Worm (Caenorhabditis elegans) whole organism, L3 larva: Measurements from ENCODE around the gene srv-1.

ENCODE experiments used
- R02D3.7 ChIP-seq: fragments of 150-350 bp; optimal IDR thresholded peaks from 2 replicates; lab custom pipeline; 2014; ENCODE audit warnings: missing biosample characterization, missing genetic modification characterization
- ZK546.5 ChIP-seq: sonication (generic microtip); optimal IDR thresholded peaks from 2 replicates; lab custom pipeline; 2017; ENCODE audit warnings: missing biosample characterization, missing genetic modification characterization
- ama-1 ChIP-seq: fragments of 150-350 bp; optimal IDR thresholded peaks from 2 replicates; lab custom pipeline; 2018
- ceh-16 ChIP-seq: sonication (generic microtip); optimal IDR thresholded peaks from 2 replicates; lab custom pipeline; 2017; ENCODE audit warnings: missing biosample characterization, missing genetic modification characterization
- ceh-28 ChIP-seq: fragments of 150-350 bp; optimal IDR thresholded peaks from 2 replicates; lab custom pipeline; 2014; ENCODE audit warnings: missing biosample characterization, missing genetic modification reagents, missing genetic modification characterization
- ceh-82 ChIP-seq: fragments of 150-350 bp; optimal IDR thresholded peaks from 2 replicates; lab custom pipeline; 2014; ENCODE audit warnings: missing biosample characterization, missing genetic modification characterization
- ceh-9 ChIP-seq: sonication (generic microtip); optimal IDR thresholded peaks from 2 replicates; lab custom pipeline; 2018; ENCODE audit warnings: missing biosample characterization, missing genetic modification characterization
- daf-12 ChIP-seq: fragments of 150-350 bp; optimal IDR thresholded peaks from 2 replicates; lab custom pipeline; 2014; ENCODE audit warnings: missing biosample characterization, missing genetic modification reagents, missing genetic modification characterization
- egl-27 ChIP-seq: sonication (generic microtip); optimal IDR thresholded peaks from 4 replicates; lab custom pipeline; 2017; ENCODE audit warnings: missing biosample characterization, missing genetic modification reagents, missing genetic modification characterization
- egl-5 ChIP-seq: fragments of 150-350 bp; optimal IDR thresholded peaks from 2 replicates; lab custom pipeline; 2017; ENCODE audit warnings: missing biosample characterization, missing genetic modification reagents, missing genetic modification characterization, inconsistent platforms
- elt-2 ChIP-seq: sonication (generic microtip); optimal IDR thresholded peaks from 2 replicates; lab custom pipeline; 2016; ENCODE audit warnings: missing genetic modification reagents, mild to moderate bottlenecking, missing genetic modification characterization, missing compliant biosample characterization
- elt-3 ChIP-seq, 3 experiments: fragments of 150-350 bp in 1 of 3; sonication (generic microtip) in 2 of 3; optimal IDR thresholded peaks; 2 replicates in 2 of 3; 4 replicates in 1 of 3; lab custom pipeline; 2014 to 2017; ENCODE audit warnings: missing biosample characterization in 3 of 3, missing genetic modification characterization in 3 of 3
- eor-1 ChIP-seq, 2 experiments: fragments of 150-350 bp; optimal IDR thresholded peaks; 2 replicates each; lab custom pipeline; 2014 to 2018; ENCODE audit warnings: missing biosample characterization in 2 of 2, missing genetic modification characterization in 2 of 2
- fkh-2 ChIP-seq: fragments of 150-350 bp; optimal IDR thresholded peaks from 2 replicates; lab custom pipeline; 2014; ENCODE audit warnings: missing biosample characterization, missing genetic modification reagents, missing genetic modification characterization
- hmg-11 ChIP-seq: sonication (generic microtip); optimal IDR thresholded peaks from 2 replicates; lab custom pipeline; 2016; ENCODE audit warnings: missing genetic modification characterization, missing compliant biosample characterization
- lin-15B ChIP-seq: fragments of 150-350 bp; optimal IDR thresholded peaks from 2 replicates; lab custom pipeline; 2014; ENCODE audit warnings: missing biosample characterization, missing genetic modification characterization
- lin-39 ChIP-seq: fragments of 150-350 bp; optimal IDR thresholded peaks from 2 replicates; lab custom pipeline; 2018; ENCODE audit warnings: missing biosample characterization, missing genetic modification reagents, missing genetic modification characterization
- lsy-12 ChIP-seq: sonication (generic microtip); optimal IDR thresholded peaks from 2 replicates; lab custom pipeline; 2016; ENCODE audit warnings: mild to moderate bottlenecking, missing genetic modification characterization, missing compliant biosample characterization
- mdl-1 ChIP-seq: fragments of 150-350 bp; optimal IDR thresholded peaks from 2 replicates; lab custom pipeline; 2014; ENCODE audit warnings: missing biosample characterization, missing genetic modification characterization
- mml-1 ChIP-seq: fragments of 150-350 bp; sonication (generic microtip); optimal IDR thresholded peaks from 3 replicates; lab custom pipeline; 2014; ENCODE audit warnings: missing biosample characterization, missing genetic modification characterization
- nfya-1 ChIP-seq: sonication (generic microtip); optimal IDR thresholded peaks from 2 replicates; lab custom pipeline; 2017; ENCODE audit warnings: missing genetic modification characterization, mild to moderate bottlenecking, missing compliant biosample characterization, antibody characterized with exemption, moderate library complexity; ENCODE audit not compliant: insufficient read depth
- nhr-11 ChIP-seq: fragments of 150-350 bp; optimal IDR thresholded peaks from 2 replicates; lab custom pipeline; 2014; ENCODE audit warnings: missing biosample characterization, missing genetic modification characterization
- nhr-12 ChIP-seq: fragments of 150-350 bp; optimal IDR thresholded peaks from 2 replicates; lab custom pipeline; 2014; ENCODE audit warnings: missing biosample characterization, missing genetic modification characterization
- nhr-23 ChIP-seq: fragments of 150-350 bp; optimal IDR thresholded peaks from 2 replicates; lab custom pipeline; 2014; ENCODE audit warnings: missing biosample characterization, missing genetic modification reagents, missing genetic modification characterization
- nhr-237 ChIP-seq: fragments of 150-350 bp; optimal IDR thresholded peaks from 2 replicates; lab custom pipeline; 2014; ENCODE audit warnings: missing biosample characterization, missing genetic modification characterization
- nhr-25 ChIP-seq: sonication (generic microtip); optimal IDR thresholded peaks from 2 replicates; lab custom pipeline; 2017; ENCODE audit warnings: missing biosample characterization, missing genetic modification characterization
- nhr-43 ChIP-seq: sonication (generic microtip); optimal IDR thresholded peaks from 2 replicates; lab custom pipeline; 2016; ENCODE audit warnings: mild to moderate bottlenecking, missing genetic modification characterization, missing compliant biosample characterization; ENCODE audit not compliant: poor library complexity, severe bottlenecking
- nhr-76 ChIP-seq: fragments of 150-350 bp; sonication (generic microtip); optimal IDR thresholded peaks from 5 replicates; lab custom pipeline; 2014; ENCODE audit warnings: missing biosample characterization, missing genetic modification characterization
- nhr-77 ChIP-seq: fragments of 150-350 bp; optimal IDR thresholded peaks from 2 replicates; lab custom pipeline; 2014; ENCODE audit warnings: missing biosample characterization, missing genetic modification characterization
- pha-4 ChIP-seq: fragments of 150-350 bp; optimal IDR thresholded peaks from 2 replicates; lab custom pipeline; 2014; ENCODE audit warnings: missing biosample characterization, missing genetic modification reagents, missing genetic modification characterization
- pqm-1 ChIP-seq: fragments of 150-350 bp; optimal IDR thresholded peaks from 2 replicates; lab custom pipeline; 2017; ENCODE audit warnings: missing biosample characterization, missing genetic modification characterization, inconsistent platforms
- skn-1 ChIP-seq: fragments of 150-350 bp; optimal IDR thresholded peaks from 2 replicates; lab custom pipeline; 2014; ENCODE audit warnings: missing biosample characterization, missing genetic modification characterization
- snpc-4 ChIP-seq: fragments of 150-350 bp; optimal IDR thresholded peaks from 2 replicates; lab custom pipeline; 2014; ENCODE audit warnings: missing biosample characterization, missing genetic modification characterization
- tbx-2 ChIP-seq: sonication (generic microtip); optimal IDR thresholded peaks from 2 replicates; lab custom pipeline; 2016; ENCODE audit warnings: mild to moderate bottlenecking, missing genetic modification characterization, missing compliant biosample characterization
- zag-1 ChIP-seq: fragments of 150-350 bp; optimal IDR thresholded peaks from 2 replicates; lab custom pipeline; 2014; ENCODE audit warnings: missing biosample characterization, missing genetic modification characterization
- ztf-11 ChIP-seq: fragments of 150-350 bp; optimal IDR thresholded peaks from 2 replicates; lab custom pipeline; 2014; ENCODE audit warnings: missing biosample characterization, missing genetic modification characterization

Gene srv-1

ce11 chrIII:6887574-6887973 is 37.4 kb downstream of the srv-1 start:
- TF ChIP-seq zag-1: no peak
- peak; percentile 33 for TF ChIP-seq pqm-1 (tag; lab: Kevin White, UChicago)
- TF ChIP-seq snpc-4 (tag; lab: Kevin White, UChicago): no peak
- TF ChIP-seq egl-5: no peak
- peak; percentile 32 for TF ChIP-seq egl-27 (tag; lab: Kevin White, UChicago)
- peak; percentile 89 for TF ChIP-seq hmg-11 (tag; lab: Kevin White, UChicago)
- peak; percentile 53 for TF ChIP-seq lin-39 (tag; lab: Kevin White, UChicago)
- peak; percentile 28 for TF ChIP-seq tbx-2 (tag; lab: Kevin White, UChicago)
- TF ChIP-seq lsy-12 (tag; lab: Kevin White, UChicago): peak; percentile 67
- TF ChIP-seq fkh-2 (tag; lab: Kevin White, UChicago): no peak
- peak; percentile 18 for TF ChIP-seq ama-1 (lab: Kevin White, UChicago)
- peak; percentile 25 for TF ChIP-seq nhr-43 (tag; lab: Kevin White, UChicago)
- TF ChIP-seq R02D3.7 (tag; lab: Kevin White, UChicago): peak; percentile 45
- peak; percentile 32 for TF ChIP-seq lin-15B
- peak in 1 of 3 experiments; percentile 59 for TF ChIP-seq elt-3 (tag; optimal IDR thresholded peaks at IDR 0.05; lab: Kevin White, UChicago)
- no peak for TF ChIP-seq nhr-11 (tag; lab: Kevin White, UChicago)
- TF ChIP-seq elt-2: peak; percentile 35
- TF ChIP-seq nhr-25 (tag; lab: Kevin White, UChicago): no peak
- no peak for TF ChIP-seq mml-1 (tag; lab: Kevin White, UChicago)
- TF ChIP-seq nfya-1: peak; percentile 67

- TF ChIP-seq mml-1 (tag; lab: Kevin White, UChicago): no peak
- peak; percentile 4 for TF ChIP-seq elt-2
- peak; percentile 75 for TF ChIP-seq nhr-43 (tag; lab: Kevin White, UChicago)
- TF ChIP-seq nfya-1: peak; percentile 39
- no peak for TF ChIP-seq daf-12
- peak; percentile 37 for TF ChIP-seq hmg-11 (tag; lab: Kevin White, UChicago)
- peak; percentile 29 for TF ChIP-seq nhr-23 (tag; lab: Kevin White, UChicago)
- peak; percentile 28 for TF ChIP-seq tbx-2 (tag; lab: Kevin White, UChicago)
- TF ChIP-seq lin-15B: no peak
- TF ChIP-seq pha-4 (tag; lab: Kevin White, UChicago): peak; percentile 46
- peak; percentile 69 for TF ChIP-seq nhr-25 (tag; lab: Kevin White, UChicago)
- TF ChIP-seq lsy-12 (tag; lab: Kevin White, UChicago): peak; percentile 66
- peak; percentile 4 for TF ChIP-seq pqm-1 (tag; lab: Kevin White, UChicago)
Measured at ce11 chrIII:6888497-6888896, 38.3 kb downstream of the srv-1 start.

- no peak for TF ChIP-seq nhr-77 (tag; lab: Kevin White, UChicago)
- peak; percentile 18 for TF ChIP-seq nfya-1
- TF ChIP-seq nhr-12 (tag; lab: Kevin White, UChicago): no peak
- no peak for TF ChIP-seq ceh-82
- TF ChIP-seq pha-4 (tag; lab: Kevin White, UChicago): peak; percentile 35
- TF ChIP-seq nhr-23 (tag; lab: Kevin White, UChicago): peak; percentile 11
- TF ChIP-seq mdl-1 (tag; lab: Kevin White, UChicago): no peak
- TF ChIP-seq nhr-237 (tag; lab: Kevin White, UChicago): no peak
- TF ChIP-seq hmg-11 (tag; lab: Kevin White, UChicago): peak; percentile 21
Measured at ce11 chrIII:6888999-6889824, 39.0 kb downstream of the srv-1 start, which contains the start of the genes brd-1 and K04C2.2. brd-1 (minus strand) TSS chrIII:6889504. K04C2.2 (plus strand) TSS chrIII:6889774.

DNA sequence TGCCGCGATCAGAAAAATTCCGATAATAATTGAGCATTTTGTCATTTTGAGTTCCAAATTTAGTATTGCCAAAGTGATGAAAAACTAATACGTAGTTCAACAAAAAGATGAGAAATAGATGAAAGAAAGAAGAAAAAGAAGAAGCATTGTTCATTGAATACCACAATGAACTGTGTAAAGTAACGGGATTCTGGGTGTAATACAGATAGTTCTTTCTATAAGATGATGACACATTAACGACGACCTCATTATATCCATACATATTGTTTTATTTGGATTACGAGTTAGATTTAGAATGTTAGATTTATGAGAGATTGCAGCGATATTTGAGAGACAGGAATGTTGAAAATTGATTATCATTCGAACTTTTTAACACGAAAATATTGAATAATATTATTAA is 41.4 kb downstream of the srv-1 start, which contains the start of gene K04C2.5:
TSS of gene K04C2.5 (minus strand) at position 101 of the 400 bp plus-strand sequence.
- TF ChIP-seq skn-1 (tag; lab: Kevin White, UChicago) (no peak), mml-1 (tag; lab: Kevin White, UChicago) (no peak), ceh-16 (tag; lab: Kevin White, UChicago) (no peak), ceh-28 (tag; lab: Kevin White, UChicago) (no peak), ZK546.5 (no peak), zag-1 (no peak), eor-1 (tag; optimal IDR thresholded peaks at IDR 0.05; lab: Kevin White, UChicago) (no peak), fkh-2 (tag; lab: Kevin White, UChicago) (no peak), pha-4 (tag; lab: Kevin White, UChicago) (no peak), mdl-1 (tag; lab: Kevin White, UChicago) (no peak), nhr-76 (tag; lab: Kevin White, UChicago) (no peak), nfya-1 (no peak), ztf-11 (tag; lab: Kevin White, UChicago) (no peak), nhr-77 (tag; lab: Kevin White, UChicago) (no peak), daf-12 (no peak), nhr-25 (tag; lab: Kevin White, UChicago) (no peak), ceh-9 (no peak)
